Worm (Caenorhabditis elegans): ENCODE results near the gene rpoa-49.
A peak's percentile ranks its signal among the peaks of the same experiment; 100 is the strongest.

The rpoa-49 gene

DNA sequence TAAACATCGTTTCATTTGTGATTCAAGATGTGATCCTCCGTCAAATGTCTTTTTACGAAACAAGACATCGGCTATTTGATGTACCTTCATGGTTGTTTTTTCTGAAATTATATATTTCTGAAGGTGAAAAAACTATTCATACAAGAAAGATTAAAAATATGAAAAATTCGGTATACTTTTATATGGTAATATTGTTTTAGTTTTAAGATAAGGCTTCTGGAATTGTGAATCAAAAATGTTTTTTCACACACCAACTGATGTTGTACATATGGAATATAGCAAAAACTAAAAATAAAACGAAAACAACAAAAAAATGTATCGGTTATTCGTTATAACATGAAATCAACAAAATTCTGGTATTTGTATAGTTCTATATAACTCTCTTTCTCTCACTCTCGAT is 7.6 kb upstream of the rpoa-49 start, which contains the start of gene F23F1.6:
F23F1.6 (minus strand) TSS at position 101 of the 400 bp plus-strand sequence.
- TF ChIP-seq egl-44 (GFP tag; IDR thresholded peaks at IDR 0.05) (no peak), ccch-3 (GFP tag; optimal IDR thresholded peaks at IDR 0.05) (no peak), ama-1 (optimal IDR thresholded peaks at IDR 0.05) (no peak), ama-1 (GFP tag; optimal IDR thresholded peaks at IDR 0.05) (no peak), hlh-26 (GFP tag; conservative IDR thresholded peaks at IDR 0.05) (no peak), ceh-58 (GFP tag; IDR thresholded peaks at IDR 0.05) (no peak), lin-35 (GFP tag; optimal IDR thresholded peaks at IDR 0.05) (no peak), bed-1 (GFP tag; IDR thresholded peaks at IDR 0.05) (no peak), aptf-2 (GFP tag; conservative IDR thresholded peaks at IDR 0.05) (no peak), hsf-1 (GFP tag; IDR thresholded peaks at IDR 0.05) (no peak), let-607 (tag; optimal IDR thresholded peaks at IDR 0.05) (no peak), mel-28 (tag; optimal IDR thresholded peaks at IDR 0.05; ENCODE audit: borderline replicate concordance) (no peak), F37B4.10 (GFP tag; IDR thresholded peaks at IDR 0.05) (no peak), Y56A3A.18 (GFP tag; IDR thresholded peaks at IDR 0.05) (no peak), F49E8.2 (tag; optimal IDR thresholded peaks at IDR 0.05; ENCODE audit: insufficient read depth) (no peak)

DNA sequence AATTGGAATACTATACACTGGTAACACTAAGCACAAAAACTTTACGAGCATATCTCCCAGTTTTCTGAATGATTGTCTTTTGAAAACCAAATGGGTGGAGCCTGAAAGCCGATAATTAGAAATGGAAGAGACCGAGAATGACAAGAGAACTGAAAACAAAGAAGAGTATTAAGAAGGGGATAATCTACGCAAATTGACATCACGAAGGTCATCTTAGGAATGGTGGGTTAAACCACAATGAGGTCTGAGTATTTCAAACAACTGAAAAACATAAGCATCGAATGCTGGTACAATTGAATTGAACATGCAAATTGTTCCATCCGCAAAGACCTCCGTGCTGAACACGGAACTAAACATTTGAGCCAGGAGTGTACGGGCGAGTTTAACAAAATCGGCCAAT is 5.4 kb upstream of the rpoa-49 start, which contains the start of gene spp-24:
spp-24 (minus strand) TSS at position 101 of the 400 bp plus-strand sequence.
- TF ChIP-seq sea-2 (GFP tag; IDR thresholded peaks at IDR 0.05) = no peak
- no peak for TF ChIP-seq F39B2.1 (GFP tag; IDR thresholded peaks at IDR 0.05)
- TF ChIP-seq nhr-80 (tag; optimal IDR thresholded peaks at IDR 0.05) = no peak
- no peak for TF ChIP-seq hmg-1.2 (GFP tag; IDR thresholded peaks at IDR 0.05)
- TF ChIP-seq lsl-1 (GFP tag; optimal IDR thresholded peaks at IDR 0.05) = no peak
- TF ChIP-seq B0261.1 (tag; optimal IDR thresholded peaks at IDR 0.05) = no peak
- TF ChIP-seq B0019.2 (GFP tag; conservative IDR thresholded peaks at IDR 0.05) = no peak
- no peak for TF ChIP-seq egl-44 (GFP tag; IDR thresholded peaks at IDR 0.05)
- TF ChIP-seq nhr-90 (tag; optimal IDR thresholded peaks at IDR 0.05) = no peak
- no peak for TF ChIP-seq bed-2 (GFP tag; IDR thresholded peaks at IDR 0.05)
- no peak for TF ChIP-seq repo-1 (tag; optimal IDR thresholded peaks at IDR 0.05)
- TF ChIP-seq ekl-4 (GFP tag; IDR thresholded peaks at IDR 0.05) = no peak
- no peak for TF ChIP-seq lsy-27 (tag; optimal IDR thresholded peaks at IDR 0.05; ENCODE audit: borderline replicate concordance, insufficient read depth)
- no peak for TF ChIP-seq snpc-4 (GFP tag; optimal IDR thresholded peaks at IDR 0.05)
- no peak for TF ChIP-seq snpc-4 (tag; optimal IDR thresholded peaks at IDR 0.05)
- no peak for TF ChIP-seq mel-28 (tag; optimal IDR thresholded peaks at IDR 0.05; ENCODE audit: borderline replicate concordance)
- no peak for TF ChIP-seq gei-17 (GFP tag; optimal IDR thresholded peaks at IDR 0.05)
- no peak for TF ChIP-seq mes-4 (tag; optimal IDR thresholded peaks at IDR 0.05)

DNA sequence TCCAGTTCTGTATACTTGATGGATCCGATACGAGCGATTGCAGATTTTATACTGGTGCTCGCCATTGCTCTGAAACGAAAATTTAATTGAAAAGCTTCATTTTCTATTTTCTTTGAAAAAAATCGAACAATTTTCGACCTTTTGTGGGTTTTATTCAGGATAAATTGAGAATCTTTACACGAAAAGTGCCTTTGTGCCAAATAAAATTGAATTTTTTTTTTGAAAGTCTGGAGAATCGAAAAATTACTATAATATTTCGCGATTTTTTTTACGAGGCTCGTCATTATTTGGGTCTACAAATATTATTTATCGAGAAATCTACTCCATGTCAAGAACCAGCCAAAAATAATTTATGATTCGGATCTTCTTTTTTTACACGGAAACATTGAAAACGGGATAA is 2.9 kb upstream of the rpoa-49 start, which contains the start of gene F23F1.10:
F23F1.10 (minus strand) TSS at position 69 of the 400 bp plus-strand sequence.
- TF ChIP-seq nhr-179 (tag; optimal IDR thresholded peaks at IDR 0.05) (no peak), pbrm-1 (GFP tag; IDR thresholded peaks at IDR 0.05) (peak; percentile 55; the same call in 1 of the 2 replicates), hsf-1 (GFP tag; IDR thresholded peaks at IDR 0.05) (0 out of 2 replicates have a peak, but pooled peaks have one; percentile 6), repo-1 (tag; optimal IDR thresholded peaks at IDR 0.05) (peak; percentile 48), ceh-27 (GFP tag; optimal IDR thresholded peaks at IDR 0.05) (no peak), die-1 (tag; optimal IDR thresholded peaks at IDR 0.05) (no peak), ztf-26 (tag; optimal IDR thresholded peaks at IDR 0.05) (no peak), attf-6 (GFP tag; IDR thresholded peaks at IDR 0.05) (no peak), ceh-40 (GFP tag; IDR thresholded peaks at IDR 0.05) (no peak), dox-1 (GFP tag; IDR thresholded peaks at IDR 0.05) (no peak), ets-4 (GFP tag; optimal IDR thresholded peaks at IDR 0.05) (no peak), nfyb-1 (GFP tag; IDR thresholded peaks at IDR 0.05) (no peak), F57A8.1 (GFP tag; optimal IDR thresholded peaks at IDR 0.05) (no peak), snpc-1.3 (tag; optimal IDR thresholded peaks at IDR 0.05; ENCODE audit: insufficient read depth) (peak; percentile 11), T07F8.4 (tag; optimal IDR thresholded peaks at IDR 0.05) (no peak), D2030.7 (GFP tag; IDR thresholded peaks at IDR 0.05) (0 out of 2 replicates have a peak, but pooled peaks have one; percentile 21), F39B2.1 (GFP tag; IDR thresholded peaks at IDR 0.05) (no peak), hlh-12 (tag; optimal IDR thresholded peaks at IDR 0.05) (no peak), B0336.3 (GFP tag; IDR thresholded peaks at IDR 0.05) (peak; percentile 73)

Data from whole organism, young adult.